Worm (Caenorhabditis elegans) whole organism, L4 larva: ENCODE data around the gene F13A7.7.

Experiments
- F44E2.7 ChIP-seq: fragments of 200-800 bp; sonication (Bioruptor generic); IDR thresholded peaks from 2 replicates; pipeline ENCODE4 v2.1.2; 2022; ENCODE audit warnings: missing genetic modification characterization, missing compliant biosample characterization
- arid-1 ChIP-seq: fragments of 200-800 bp; sonication (Bioruptor generic); conservative IDR thresholded peaks from 2 replicates; pipeline ENCODE4 v1.3.6; 2022; ENCODE audit warnings: missing genetic modification reagents, missing genetic modification characterization, missing compliant biosample characterization
- ceh-82 ChIP-seq: sonication (generic microtip); optimal IDR thresholded peaks from 2 replicates; lab custom pipeline; 2017; ENCODE audit warnings: missing biosample characterization, missing genetic modification characterization
- daf-8 ChIP-seq: fragments of 200-800 bp; sonication (Bioruptor generic); IDR thresholded peaks from 2 replicates; pipeline ENCODE4 v1.3.6; 2022; ENCODE audit warnings: missing genetic modification characterization, missing compliant biosample characterization
- lin-13 ChIP-seq: fragments of 150-350 bp; optimal IDR thresholded peaks from 2 replicates; lab custom pipeline; 2014; ENCODE audit warnings: missing biosample characterization, missing genetic modification reagents, missing genetic modification characterization
- nhr-6 ChIP-seq: fragments of 150-350 bp; optimal IDR thresholded peaks from 2 replicates; lab custom pipeline; 2014; ENCODE audit warnings: missing biosample characterization, missing genetic modification characterization
- nhr-77 ChIP-seq: fragments of 150-350 bp; optimal IDR thresholded peaks from 2 replicates; lab custom pipeline; 2014; ENCODE audit warnings: missing biosample characterization, missing genetic modification characterization
- saeg-2 ChIP-seq: fragments of 200-800 bp; sonication (Bioruptor generic); IDR thresholded peaks from 2 replicates; pipeline ENCODE4 v1.3.6; 2022; ENCODE audit warnings: missing genetic modification reagents, missing genetic modification characterization, missing compliant biosample characterization
- zag-1 ChIP-seq: fragments of 150-350 bp; optimal IDR thresholded peaks from 2 replicates; lab custom pipeline; 2014; ENCODE audit warnings: missing biosample characterization, missing genetic modification characterization
- zfp-3 ChIP-seq: fragments of 200-800 bp; sonication (Bioruptor generic); conservative IDR thresholded peaks from 2 replicates; pipeline ENCODE4 v1.3.6; 2022; ENCODE audit warnings: missing genetic modification reagents, missing genetic modification characterization, missing compliant biosample characterization
- ztf-11 ChIP-seq: fragments of 150-350 bp; optimal IDR thresholded peaks from 2 replicates; lab custom pipeline; 2014; ENCODE audit warnings: missing biosample characterization, missing genetic modification characterization

DNA sequence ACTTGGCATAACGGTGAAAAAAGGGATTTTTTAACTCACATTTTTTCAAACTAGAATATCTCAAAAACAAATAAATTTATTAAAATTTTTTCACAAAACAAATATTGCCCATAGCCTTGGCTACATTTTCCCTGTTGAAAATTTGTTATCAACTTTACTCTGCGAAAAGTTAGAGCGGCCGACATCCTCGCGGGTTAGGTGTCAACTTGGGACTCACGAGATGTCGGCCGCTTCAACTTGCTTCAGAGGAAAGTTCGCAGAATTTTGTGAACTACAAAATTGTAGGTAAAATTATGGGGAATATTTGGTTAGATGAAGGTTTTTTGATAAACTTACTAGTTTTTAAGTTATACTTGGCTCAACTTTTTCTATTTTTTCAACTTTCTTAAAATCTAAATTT is 31.9 kb downstream of the F13A7.7 start:
- no peak for TF ChIP-seq nhr-77
- no peak for TF ChIP-seq arid-1
- no peak for TF ChIP-seq zfp-3 (GFP tag; lab: Robert Waterston, UW)
- TF ChIP-seq daf-8 (GFP tag; lab: Robert Waterston, UW), result no peak
- no peak for TF ChIP-seq lin-13 (GFP tag; lab: Kevin White, UChicago)
- no peak for TF ChIP-seq zag-1 (tag; lab: Kevin White, UChicago)
- no peak for TF ChIP-seq ztf-11 (tag; lab: Kevin White, UChicago)
- TF ChIP-seq F44E2.7 (GFP tag; lab: Robert Waterston, UW), result no peak
- TF ChIP-seq nhr-6 (tag; lab: Kevin White, UChicago), result no peak
- no peak for TF ChIP-seq saeg-2 (GFP tag; lab: Robert Waterston, UW)
- TF ChIP-seq ceh-82 (tag; lab: Kevin White, UChicago), result no peak
